Worm (Caenorhabditis elegans): ENCODE measurements around the gene C04E7.1.

C04E7.1 gene

ce11 chrX:399535-399934, 41.6 kb downstream of the C04E7.1 start:
- no peak for TF ChIP-seq somi-1 (GFP tag; optimal IDR thresholded peaks at IDR 0.05)
- no peak for TF ChIP-seq snpc-4 (GFP tag; optimal IDR thresholded peaks at IDR 0.05)
- peak in 1 of 4 experiments; percentile 25 for TF ChIP-seq snpc-4 (tag; optimal IDR thresholded peaks at IDR 0.05)

ce11 chrX:402951-403350, 45.1 kb downstream of the C04E7.1 start:
- TF ChIP-seq gei-17 (GFP tag; optimal IDR thresholded peaks at IDR 0.05), result peak; percentile 36
- peak; percentile 59 for TF ChIP-seq lin-40 (tag; optimal IDR thresholded peaks at IDR 0.05)
- no peak for TF ChIP-seq F22D6.2 (tag; optimal IDR thresholded peaks at IDR 0.05)

ce11 chrX:404597-404996, 46.7 kb downstream of the C04E7.1 start, which contains the start of gene R04A9.1:
Gene R04A9.1 (plus strand): TSS chrX:404897.
- no peak for TF ChIP-seq him-1 (tag; optimal IDR thresholded peaks at IDR 0.05)
- no peak for TF ChIP-seq ceh-27 (GFP tag; optimal IDR thresholded peaks at IDR 0.05)
- TF ChIP-seq xnd-1 (tag; optimal IDR thresholded peaks at IDR 0.05), result no peak
- TF ChIP-seq hsf-1 (GFP tag; IDR thresholded peaks at IDR 0.05), result no peak
- no peak for TF ChIP-seq attf-3 (GFP tag; conservative IDR thresholded peaks at IDR 0.05)
- TF ChIP-seq die-1 (tag; optimal IDR thresholded peaks at IDR 0.05), result no peak
- TF ChIP-seq mcd-1 (GFP tag; IDR thresholded peaks at IDR 0.05), result no peak

Measured in whole organism, young adult.